Fruit fly (Drosophila melanogaster): Measurements from ENCODE around the gene CG33922.

The CG33922 gene

DNA sequence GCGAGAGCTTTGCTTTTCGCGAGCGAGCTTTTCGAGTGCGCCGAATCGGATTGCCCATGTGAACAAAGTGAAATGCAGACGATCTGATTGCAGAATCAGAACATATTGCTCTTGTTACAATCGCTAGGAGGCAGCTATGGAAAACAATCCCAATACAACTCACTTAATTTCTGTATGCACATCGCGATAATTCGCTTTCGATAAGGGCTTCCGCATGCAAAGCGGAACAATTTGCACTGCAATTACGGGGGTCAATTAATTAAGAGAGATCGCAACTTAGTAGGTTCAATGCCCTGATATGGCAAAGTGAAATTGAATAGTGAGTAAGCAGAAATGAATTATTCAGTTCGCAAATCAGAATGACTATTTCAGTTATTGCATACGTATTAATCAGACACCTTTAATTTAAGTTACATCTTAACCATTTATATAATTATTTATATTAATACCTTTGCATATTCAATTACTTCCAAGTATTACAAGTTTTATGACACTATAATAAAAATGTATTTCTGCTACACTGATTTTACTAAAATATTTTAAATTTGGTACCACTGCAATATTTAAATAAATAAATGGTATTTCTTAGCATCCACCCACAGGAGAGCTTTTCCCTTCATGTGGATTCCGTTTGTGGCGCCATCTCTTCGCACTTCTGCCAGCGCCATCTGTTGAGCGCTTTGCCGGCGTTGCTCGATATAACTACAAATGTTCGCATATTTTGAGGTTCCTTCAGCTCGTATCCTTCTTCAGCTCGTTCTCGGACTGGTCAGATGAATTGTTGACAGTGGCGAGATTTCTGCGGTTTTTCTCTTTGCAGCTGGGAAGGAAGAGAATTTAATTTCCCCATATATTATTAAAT is 18.0 kb upstream of the CG33922 start, which contains the start of gene NLaz (continued):
- peak; percentile 55 for TF ChIP-seq slbo (GFP tag; IDR thresholded peaks at IDR 0.05)
- peak; percentile 17 for TF ChIP-seq CG4617 (GFP tag; optimal IDR thresholded peaks at IDR 0.05; ENCODE audit: borderline replicate concordance)
- TF ChIP-seq BEAF-32 (GFP tag; optimal IDR thresholded peaks at IDR 0.05), result no peak
- no peak for TF ChIP-seq Hmx (GFP tag; optimal IDR thresholded peaks at IDR 0.05)
- peak; percentile 53 for TF ChIP-seq CG3847 (GFP tag; IDR thresholded peaks at IDR 0.05)
- TF ChIP-seq pan (optimal IDR thresholded peaks at IDR 0.05), result no peak
- TF ChIP-seq pan (GFP tag; optimal IDR thresholded peaks at IDR 0.05 in 1 of 2, IDR thresholded peaks at IDR 0.05 in 1 of 2), result peak in 1 of 2 experiments; percentile 43
- peak; percentile 20; the same call in 1 of the 2 replicates for TF ChIP-seq bbx (GFP tag; IDR thresholded peaks at IDR 0.05; ENCODE audit: partially characterized antibody)
- TF ChIP-seq sima (GFP tag; optimal IDR thresholded peaks at IDR 0.05), result no peak
- no peak for TF ChIP-seq CG1602 (GFP tag; optimal IDR thresholded peaks at IDR 0.05)
- peak; percentile 35 for TF ChIP-seq bcd (GFP tag; optimal IDR thresholded peaks at IDR 0.05)
- peak; percentile 43 for TF ChIP-seq nmo (GFP tag; optimal IDR thresholded peaks at IDR 0.05)
- TF ChIP-seq CG13424 (tag; optimal IDR thresholded peaks at IDR 0.05), result no peak
- peak; percentile 78 for TF ChIP-seq CG5245 (GFP tag; optimal IDR thresholded peaks at IDR 0.05)
- TF ChIP-seq BtbVII (GFP tag; optimal IDR thresholded peaks at IDR 0.05), result no peak
- peak; percentile 82 for TF ChIP-seq NfI (GFP tag; optimal IDR thresholded peaks at IDR 0.05)
- TF ChIP-seq sens (GFP tag), result peak; percentile 75
- TF ChIP-seq wdn (GFP tag; IDR thresholded peaks at IDR 0.05), result no peak
- no peak for TF ChIP-seq CG34422 (GFP tag; IDR thresholded peaks at IDR 0.05)
- TF ChIP-seq E2f1 (GFP tag; IDR thresholded peaks at IDR 0.05), result no peak
- peak in 1 of 2 experiments; percentile 21 for TF ChIP-seq Pdp1 (GFP tag; optimal IDR thresholded peaks at IDR 0.05)
- TF ChIP-seq Max (GFP tag; optimal IDR thresholded peaks at IDR 0.05), result no peak
- TF ChIP-seq CG17186 (GFP tag; optimal IDR thresholded peaks at IDR 0.05), result no peak
- no peak for TF ChIP-seq prd (optimal IDR thresholded peaks at IDR 0.05)
- TF ChIP-seq prd (GFP tag; IDR thresholded peaks at IDR 0.05), result no peak
- TF ChIP-seq CG30403 (GFP tag; optimal IDR thresholded peaks at IDR 0.05), result peak; percentile 50
- no peak for TF ChIP-seq abd-A (tag; optimal IDR thresholded peaks at IDR 0.05)
- peak; percentile 1 for TF ChIP-seq CG10431 (GFP tag; optimal IDR thresholded peaks at IDR 0.05)
- TF ChIP-seq CG12155 (GFP tag; optimal IDR thresholded peaks at IDR 0.05), result peak; percentile 4
- peak; percentile 85 for TF ChIP-seq Rfx (GFP tag; IDR thresholded peaks at IDR 0.05)
- no peak for TF ChIP-seq tup (GFP tag; optimal IDR thresholded peaks at IDR 0.05)
- TF ChIP-seq shn (GFP tag; optimal IDR thresholded peaks at IDR 0.05), result no peak
- TF ChIP-seq CG11247 (GFP tag; IDR thresholded peaks at IDR 0.05), result peak; percentile 90
- peak; percentile 60 for TF ChIP-seq az2 (GFP tag; optimal IDR thresholded peaks at IDR 0.05)
- TF ChIP-seq esg (GFP tag; conservative IDR thresholded peaks at IDR 0.05), result peak; percentile 18; the same call in 1 of the 2 replicates
- TF ChIP-seq lilli (GFP tag; optimal IDR thresholded peaks at IDR 0.05), result peak; percentile 25
- no peak for TF ChIP-seq Stat92E (GFP tag; optimal IDR thresholded peaks at IDR 0.05)
- 0 out of 2 replicates have a peak, but pooled peaks have one; percentile 7 for TF ChIP-seq CG14014 (GFP tag; IDR thresholded peaks at IDR 0.05)
- TF ChIP-seq ssp (GFP tag; IDR thresholded peaks at IDR 0.05), result peak; percentile 38; the same call in 1 of the 2 replicates
- peak; percentile 85 for TF ChIP-seq onecut (GFP tag; IDR thresholded peaks at IDR 0.05)
- no peak for TF ChIP-seq CG13624 (GFP tag; optimal IDR thresholded peaks at IDR 0.05)
- TF ChIP-seq MTF-1 (GFP tag; optimal IDR thresholded peaks at IDR 0.05; ENCODE audit: borderline replicate concordance), result peak; percentile 6
- TF ChIP-seq chif (GFP tag; optimal IDR thresholded peaks at IDR 0.05), result peak in 1 of 2 experiments; percentile 27
- peak; percentile 44 for TF ChIP-seq tin (GFP tag; optimal IDR thresholded peaks at IDR 0.05)
- peak; percentile 1 for TF ChIP-seq CG17359 (tag; optimal IDR thresholded peaks at IDR 0.05)
- TF ChIP-seq CG42726 (GFP tag; IDR thresholded peaks at IDR 0.05; ENCODE audit: partially characterized antibody), result peak; percentile 74
- TF ChIP-seq corto (GFP tag; optimal IDR thresholded peaks at IDR 0.05), result no peak
- peak; percentile 19 for TF ChIP-seq CoRest (tag; optimal IDR thresholded peaks at IDR 0.05)

Measured in whole organism, embryonic.